Worm (Caenorhabditis elegans): ENCODE measurements around the gene T06E8.8.

The T06E8.8 gene

ce11 chrV:10065679-10066078, 22.1 kb downstream of the T06E8.8 start:
- TF ChIP-seq unc-62 (GFP tag; optimal IDR thresholded peaks at IDR 0.05 in 1 of 2) (peak in 1 of 2 experiments; percentile 4), unc-62 (tag; optimal IDR thresholded peaks at IDR 0.05) (no peak), duxl-1 (tag; optimal IDR thresholded peaks at IDR 0.05; ENCODE audit: poor library complexity) (no peak)

- no peak for TF ChIP-seq mdl-1 (tag; optimal IDR thresholded peaks at IDR 0.05)
- no peak for TF ChIP-seq madf-5 (GFP tag; IDR thresholded peaks at IDR 0.05)
- TF ChIP-seq nhr-6 (tag; optimal IDR thresholded peaks at IDR 0.05): no peak
- no peak for TF ChIP-seq zip-11 (GFP tag; IDR thresholded peaks at IDR 0.05)
- no peak for TF ChIP-seq unc-39 (tag; optimal IDR thresholded peaks at IDR 0.05)
- TF ChIP-seq spr-3 (GFP tag; optimal IDR thresholded peaks at IDR 0.05): no peak
- TF ChIP-seq spr-1 (tag; optimal IDR thresholded peaks at IDR 0.05): no peak
- no peak for TF ChIP-seq aha-1 (tag)
- no peak for TF ChIP-seq lin-38 (GFP tag; IDR thresholded peaks at IDR 0.05)
- no peak for TF ChIP-seq hlh-30 (tag; optimal IDR thresholded peaks at IDR 0.05; ENCODE audit: insufficient read depth)
- TF ChIP-seq sdz-12 (GFP tag; optimal IDR thresholded peaks at IDR 0.05): no peak
- no peak for TF ChIP-seq nhr-77 (tag; optimal IDR thresholded peaks at IDR 0.05)
- TF ChIP-seq saeg-2 (GFP tag; IDR thresholded peaks at IDR 0.05): no peak
- no peak for TF ChIP-seq attf-4 (tag; optimal IDR thresholded peaks at IDR 0.05)
- TF ChIP-seq nhr-76 (tag; optimal IDR thresholded peaks at IDR 0.05): no peak
- TF ChIP-seq hif-1 (tag; optimal IDR thresholded peaks at IDR 0.05): no peak
- no peak for TF ChIP-seq ceh-82 (tag; optimal IDR thresholded peaks at IDR 0.05)
Measured at ce11 chrV:10066769-10067168, 23.2 kb downstream of the T06E8.8 start, which contains the start of gene npr-39. npr-39 (plus strand) TSS chrV:10067069.

- TF ChIP-seq snpc-1.2 (GFP tag; IDR thresholded peaks at IDR 0.05) (no peak), unc-62 (GFP tag; optimal IDR thresholded peaks at IDR 0.05 in 1 of 2) (peak in 1 of 2 experiments; percentile 58), unc-62 (tag; optimal IDR thresholded peaks at IDR 0.05) (no peak)
Measured at ce11 chrV:10070541-10070940, 27.0 kb downstream of the T06E8.8 start, which contains the start of gene nhr-192. nhr-192 (minus strand) TSS chrV:10070641.

ce11 chrV:10072721-10073120, 29.2 kb downstream of the T06E8.8 start:
- peak in 1 of 2 experiments; percentile 91 for TF ChIP-seq unc-62 (GFP tag; optimal IDR thresholded peaks at IDR 0.05 in 1 of 2)
- no peak for TF ChIP-seq unc-62 (tag; optimal IDR thresholded peaks at IDR 0.05)
- TF ChIP-seq lin-29 (GFP tag; IDR thresholded peaks at IDR 0.05): no peak

- TF ChIP-seq zfp-2 (tag; optimal IDR thresholded peaks at IDR 0.05) (no peak), mdl-1 (tag; optimal IDR thresholded peaks at IDR 0.05) (no peak), mxl-2 (GFP tag; conservative IDR thresholded peaks at IDR 0.05) (no peak), pha-4 (GFP tag; IDR thresholded peaks at IDR 0.05) (no peak), pha-4 (tag; optimal IDR thresholded peaks at IDR 0.05) (no peak), fkh-10 (GFP tag; optimal IDR thresholded peaks at IDR 0.05) (no peak)
Measured at ce11 chrV:10073793-10074192, 30.2 kb downstream of the T06E8.8 start, which contains the start of gene F57A8.6. F57A8.6 (minus strand) TSS chrV:10073893.

ce11 chrV:10075441-10075840, 31.9 kb downstream of the T06E8.8 start, which contains the start of gene F57A8.7:
F57A8.7 (plus strand) TSS chrV:10075741.
- no peak for TF ChIP-seq set-16 (GFP tag; IDR thresholded peaks at IDR 0.05)
- no peak for TF ChIP-seq Y75B8A.6 (GFP tag; IDR thresholded peaks at IDR 0.05)
- TF ChIP-seq zfp-3 (GFP tag; conservative IDR thresholded peaks at IDR 0.05): no peak
- no peak for TF ChIP-seq nhr-77 (tag; optimal IDR thresholded peaks at IDR 0.05)
- no peak for TF ChIP-seq madf-5 (GFP tag; IDR thresholded peaks at IDR 0.05)
- no peak for TF ChIP-seq nhr-102 (tag; optimal IDR thresholded peaks at IDR 0.05)
- TF ChIP-seq nhr-10 (tag; optimal IDR thresholded peaks at IDR 0.05): no peak

Measured in whole organism, L4 larva.